Worm (Caenorhabditis elegans) whole organism, L4/young adult: Measurements from ENCODE around the gene Y54F10BM.22.
"Not testable (repeated sequence)": the region's sequence is repeated elsewhere in the genome, so short reads cannot be mapped to it uniquely, and the experiment has no call there.

ENCODE experiments used
- W03F9.2 ChIP-seq: fragments of 150-350 bp; optimal IDR thresholded peaks from 2 replicates; lab custom pipeline; 2014; ENCODE audit warnings: missing biosample characterization, missing genetic modification characterization
- dao-5 ChIP-seq: sonication (generic microtip); optimal IDR thresholded peaks from 2 replicates; lab custom pipeline; 2016; ENCODE audit warnings: missing genotype, missing genetic modification characterization, moderate library complexity, missing compliant biosample characterization
- him-1 ChIP-seq: sonication (generic microtip); optimal IDR thresholded peaks from 2 replicates; lab custom pipeline; 2016; ENCODE audit warnings: missing genotype, missing genetic modification reagents, missing genetic modification characterization, missing compliant biosample characterization

Gene Y54F10BM.22

ce11 chrIII:2280569-2280968 is at the start of gene Y54F10BM.22:
Gene Y54F10BM.22 (plus strand): TSS chrIII:2280899.
- TF ChIP-seq him-1 (tag; lab: Kevin White, UChicago): no peak
- TF ChIP-seq W03F9.2 (tag; lab: Kevin White, UChicago): no peak

ce11 chrIII:2232360-2232759 is 48.3 kb upstream of the Y54F10BM.22 start, which contains the start of gene fbxa-47:
Gene fbxa-47 (minus strand): TSS chrIII:2232460.
- no peak for TF ChIP-seq him-1 (tag; lab: Kevin White, UChicago)
- TF ChIP-seq W03F9.2 (tag; lab: Kevin White, UChicago): no peak
- no peak for TF ChIP-seq dao-5

ce11 chrIII:2233399-2233798 is 47.3 kb upstream of the Y54F10BM.22 start:
- TF ChIP-seq him-1 (tag; lab: Kevin White, UChicago) (no peak), dao-5 (no peak), W03F9.2 (tag; lab: Kevin White, UChicago) (no peak)

- no peak for TF ChIP-seq dao-5
- no peak for TF ChIP-seq W03F9.2 (tag; lab: Kevin White, UChicago)
- TF ChIP-seq him-1 (tag; lab: Kevin White, UChicago): no peak
These were observed 46.3 kb upstream of the Y54F10BM.22 start, which contains the start of gene C39B5.2 for ce11 chrIII:2234192-2234934. Gene C39B5.2 (plus strand): TSS chrIII:2234884.

- TF ChIP-seq dao-5 (no peak), W03F9.2 (tag; lab: Kevin White, UChicago) (no peak), him-1 (tag; lab: Kevin White, UChicago) (no peak)
These were observed 41.0 kb upstream of the Y54F10BM.22 start, which contains the start of gene C39B5.10 for ce11 chrIII:2239587-2240144. Gene C39B5.10 (minus strand): TSS chrIII:2239637.

- TF ChIP-seq dao-5 (no peak), W03F9.2 (tag; lab: Kevin White, UChicago) (no peak), him-1 (tag; lab: Kevin White, UChicago) (no peak)
These were observed 40.2 kb upstream of the Y54F10BM.22 start, which contains the start of gene srz-56 for ce11 chrIII:2240471-2240870. Gene srz-56 (plus strand): TSS chrIII:2240771.

ce11 chrIII:2243617-2244016 is 37.1 kb upstream of the Y54F10BM.22 start:
- no peak for TF ChIP-seq W03F9.2 (tag; lab: Kevin White, UChicago)
- TF ChIP-seq him-1 (tag; lab: Kevin White, UChicago): no peak
- no peak for TF ChIP-seq dao-5

ce11 chrIII:2245727-2246126 is 35.0 kb upstream of the Y54F10BM.22 start, which contains the start of gene srd-67:
Gene srd-67 (minus strand): TSS chrIII:2245827.
- TF ChIP-seq dao-5 (no peak), W03F9.2 (tag; lab: Kevin White, UChicago) (no peak), him-1 (tag; lab: Kevin White, UChicago) (no peak)

ce11 chrIII:2251348-2251747 is 29.4 kb upstream of the Y54F10BM.22 start, which contains the start of gene fbxa-7:
Gene fbxa-7 (minus strand): TSS chrIII:2251448.
- no peak for TF ChIP-seq W03F9.2 (tag; lab: Kevin White, UChicago)
- TF ChIP-seq dao-5: no peak
- TF ChIP-seq him-1 (tag; lab: Kevin White, UChicago): no peak

- TF ChIP-seq him-1 (tag; lab: Kevin White, UChicago) (no peak), dao-5 (no peak), W03F9.2 (tag; lab: Kevin White, UChicago) (no peak)
These were observed 27.6 kb upstream of the Y54F10BM.22 start, which contains the start of gene fbxa-73 for ce11 chrIII:2253027-2253499. Gene fbxa-73 (plus strand): TSS chrIII:2253449.

- no peak for TF ChIP-seq him-1 (tag; lab: Kevin White, UChicago)
- no peak for TF ChIP-seq W03F9.2 (tag; lab: Kevin White, UChicago)
- TF ChIP-seq dao-5: no peak
These were observed 25.2 kb upstream of the Y54F10BM.22 start, which contains the start of gene fbxa-71 for ce11 chrIII:2255522-2255921. Gene fbxa-71 (plus strand): TSS chrIII:2255822.

- no peak for TF ChIP-seq W03F9.2 (tag; lab: Kevin White, UChicago)
- no peak for TF ChIP-seq dao-5
- no peak for TF ChIP-seq him-1 (tag; lab: Kevin White, UChicago)
These were observed 21.8 kb upstream of the Y54F10BM.22 start, which contains the start of gene fbxa-43 for ce11 chrIII:2258863-2259262. Gene fbxa-43 (minus strand): TSS chrIII:2258963.

ce11 chrIII:2259329-2259728 is 21.4 kb upstream of the Y54F10BM.22 start:
- TF ChIP-seq dao-5 (no peak), him-1 (tag; lab: Kevin White, UChicago) (no peak), W03F9.2 (tag; lab: Kevin White, UChicago) (no peak)

- TF ChIP-seq dao-5; W03F9.2 (tag; lab: Kevin White, UChicago); him-1 (tag; lab: Kevin White, UChicago): not testable (repeated sequence)
These were observed 19.3 kb upstream of the Y54F10BM.22 start, which contains the start of gene fbxa-42 for ce11 chrIII:2261353-2261752. Gene fbxa-42 (minus strand): TSS chrIII:2261453.
